Worm (Caenorhabditis elegans) whole organism, L4 larva: ENCODE measurements around the gene pyc-1.

Experiments used
- aly-2 ChIP-seq: sonication (generic microtip); optimal IDR thresholded peaks from 2 replicates; lab custom pipeline; 2018; ENCODE audit warnings: missing biosample characterization, missing genetic modification characterization
- ama-1 ChIP-seq: fragments of 150-350 bp; optimal IDR thresholded peaks from 2 replicates; lab custom pipeline; 2014; ENCODE audit warnings: inconsistent platforms, mixed read lengths
- arid-1 ChIP-seq: fragments of 200-800 bp; sonication (Bioruptor generic); conservative IDR thresholded peaks from 2 replicates; pipeline ENCODE4 v1.3.6; 2022; ENCODE audit warnings: missing genetic modification reagents, missing genetic modification characterization, missing compliant biosample characterization
- ceh-20 ChIP-seq: fragments of 200-800 bp; sonication (Bioruptor generic); IDR thresholded peaks from 2 replicates; pipeline ENCODE4 v1.3.6; 2022; ENCODE audit warnings: missing genetic modification reagents, missing genetic modification characterization, missing compliant biosample characterization
- egl-43 ChIP-seq: fragments of 200-800 bp; sonication (Bioruptor generic); IDR thresholded peaks from 2 replicates; pipeline ENCODE4 v1.3.6; 2022; ENCODE audit warnings: missing genetic modification reagents, missing genetic modification characterization, missing compliant biosample characterization
- mxl-3 ChIP-seq: fragments of 200-800 bp; sonication (Bioruptor generic); optimal IDR thresholded peaks from 2 replicates; lab custom pipeline; 2018; ENCODE audit warnings: mild to moderate bottlenecking, missing genetic modification characterization, missing compliant biosample characterization
- nhr-10 ChIP-seq: fragments of 150-350 bp; optimal IDR thresholded peaks from 2 replicates; lab custom pipeline; 2014; ENCODE audit warnings: missing biosample characterization, missing genetic modification characterization
- nhr-77 ChIP-seq: fragments of 150-350 bp; optimal IDR thresholded peaks from 2 replicates; lab custom pipeline; 2014; ENCODE audit warnings: missing biosample characterization, missing genetic modification characterization
- pha-4 ChIP-seq, 2 experiments: fragments of 150-350 bp in 1 of 2; fragments of 200-800 bp in 1 of 2; sonication (Bioruptor generic) in 1 of 2; IDR thresholded peaks in 1 of 2; optimal IDR thresholded peaks in 1 of 2; 2 replicates each; pipeline versions ENCODE4 v1.3.6 to Lab custom; 2014 to 2022; ENCODE audit warnings: missing genetic modification characterization in 2 of 2, missing genetic modification reagents in 2 of 2, missing biosample characterization in 1 of 2, missing compliant biosample characterization in 1 of 2
- sdz-12 ChIP-seq: fragments of 200-800 bp; sonication (Bioruptor generic); optimal IDR thresholded peaks from 2 replicates; lab custom pipeline; 2018; ENCODE audit warnings: mild to moderate bottlenecking, missing genetic modification characterization, missing compliant biosample characterization
- unc-39 ChIP-seq: sonication (generic microtip); optimal IDR thresholded peaks from 2 replicates; lab custom pipeline; 2017; ENCODE audit warnings: missing biosample characterization, missing genetic modification characterization
- ztf-7 ChIP-seq: fragments of 150-350 bp; optimal IDR thresholded peaks from 2 replicates; lab custom pipeline; 2014; ENCODE audit warnings: missing biosample characterization, missing genetic modification characterization

ce11 chrV:11769646-11770045 is 52.7 kb downstream of the pyc-1 start:
- TF ChIP-seq nhr-77 (tag; lab: Kevin White, UChicago) (no peak), sdz-12 (no peak), ama-1 (no peak), ztf-7 (no peak), unc-39 (tag; lab: Kevin White, UChicago) (no peak), pha-4 (GFP tag; IDR thresholded peaks at IDR 0.05; lab: Robert Waterston, UW) (no peak), pha-4 (tag; optimal IDR thresholded peaks at IDR 0.05; lab: Kevin White, UChicago) (no peak), arid-1 (GFP tag; lab: Robert Waterston, UW) (no peak), mxl-3 (GFP tag; lab: Kevin White, UChicago) (no peak), aly-2 (tag; lab: Kevin White, UChicago) (no peak), nhr-10 (tag; lab: Kevin White, UChicago) (no peak), egl-43 (no peak), ceh-20 (GFP tag; lab: Robert Waterston, UW) (no peak)
